Fruit fly (Drosophila melanogaster) whole organism, embryonic: ENCODE results near the gene Ubc7.

Experiments used
- Asciz ChIP-seq: fragments of 200-800 bp; sonication (Bioruptor generic); optimal IDR thresholded peaks from 2 replicates; lab custom pipeline; 2017; ENCODE audit warnings: missing biosample characterization, mild to moderate bottlenecking, missing genetic modification characterization, missing genetic modification reagents
- Atf-2 ChIP-seq: fragments of 200-800 bp; sonication (Bioruptor generic); optimal IDR thresholded peaks from 2 replicates; lab custom pipeline; 2016; ENCODE audit warnings: missing biosample characterization, missing genetic modification characterization
- Awh ChIP-seq: fragments of 200-800 bp; sonication (Bioruptor generic); IDR thresholded peaks from 2 replicates; pipeline ENCODE4, ENCODE4 v1.3.6; 2022; ENCODE audit warnings: missing biosample characterization, missing genetic modification characterization
- CG12155 ChIP-seq: fragments of 200-800 bp; sonication (Bioruptor generic); optimal IDR thresholded peaks from 3 replicates; lab custom pipeline; 2016; ENCODE audit warnings: missing biosample characterization, missing genetic modification characterization
- CG12659 ChIP-seq: fragments of 200-800 bp; sonication (Bioruptor generic); optimal IDR thresholded peaks from 3 replicates; lab custom pipeline; 2017; ENCODE audit warnings: mild to moderate bottlenecking, missing biosample characterization, missing genetic modification reagents, missing genetic modification characterization
- CG15073 ChIP-seq: fragments of 200-800 bp; sonication (Bioruptor generic); optimal IDR thresholded peaks from 2 replicates; lab custom pipeline; 2016; ENCODE audit warnings: missing biosample characterization, missing genetic modification characterization
- CG17612 ChIP-seq: fragments of 200-800 bp; sonication (Bioruptor generic); IDR thresholded peaks from 2 replicates; pipeline ENCODE4 v1.3.6; 2022; ENCODE audit warnings: missing biosample characterization, missing genetic modification characterization
- CG2199 ChIP-seq: fragments of 200-800 bp; sonication (Bioruptor generic); IDR thresholded peaks from 3 replicates; pipeline ENCODE4 v1.3.6; 2022; ENCODE audit warnings: missing biosample characterization, missing genetic modification characterization
- CG30020 ChIP-seq: fragments of 200-800 bp; optimal IDR thresholded peaks from 2 replicates; lab custom pipeline; 2019; ENCODE audit warnings: missing biosample characterization, mild to moderate bottlenecking, missing genetic modification characterization, moderate library complexity
- CG31224 ChIP-seq: fragments of 200-800 bp; sonication (Bioruptor generic); IDR thresholded peaks from 2 replicates; pipeline ENCODE4 v1.3.6; 2022; ENCODE audit warnings: missing biosample characterization, missing genetic modification characterization
- CG31365 ChIP-seq: fragments of 200-800 bp; sonication (Bioruptor generic); optimal IDR thresholded peaks from 2 replicates; lab custom pipeline; 2018; ENCODE audit warnings: missing biosample characterization, mild to moderate bottlenecking, missing genetic modification characterization
- CG4360 ChIP-seq: fragments of 200-800 bp; sonication (Bioruptor generic); IDR thresholded peaks from 2 replicates; pipeline ENCODE4 v1.3.6; 2022; ENCODE audit warnings: missing biosample characterization, missing genetic modification characterization
- CG4730 ChIP-seq: fragments of 200-800 bp; sonication (Bioruptor generic); IDR thresholded peaks from 2 replicates; pipeline ENCODE4 v1.3.6; 2022; ENCODE audit warnings: missing biosample characterization, missing genetic modification characterization
- CG6254 ChIP-seq: fragments of 200-800 bp; sonication (Bioruptor generic); optimal IDR thresholded peaks from 3 replicates; lab custom pipeline; 2017; ENCODE audit warnings: mild to moderate bottlenecking, missing biosample characterization, missing genetic modification reagents, missing genetic modification characterization
- CG7556 ChIP-seq: fragments of 200-800 bp; sonication (Bioruptor generic); optimal IDR thresholded peaks from 2 replicates; lab custom pipeline; 2017; ENCODE audit warnings: missing biosample characterization, mild to moderate bottlenecking, missing genetic modification characterization
- CG7928 ChIP-seq: fragments of 200-800 bp; sonication (Bioruptor generic); optimal IDR thresholded peaks from 2 replicates; lab custom pipeline; 2017; ENCODE audit warnings: missing biosample characterization, mild to moderate bottlenecking, missing genetic modification characterization
- CG9437 ChIP-seq: fragments of 200-800 bp; sonication (Bioruptor generic); optimal IDR thresholded peaks from 2 replicates; lab custom pipeline; 2018; ENCODE audit warnings: missing biosample characterization, mild to moderate bottlenecking, missing genetic modification characterization
- E2f1 ChIP-seq: fragments of 200-800 bp; sonication (Bioruptor generic); IDR thresholded peaks from 2 replicates; pipeline ENCODE4 v1.3.6; 2022; ENCODE audit warnings: missing biosample characterization, missing genetic modification characterization
- Hr39 ChIP-seq: fragments of >200 bp; optimal IDR thresholded peaks from 2 replicates; lab custom pipeline; 2017
- Meics ChIP-seq: fragments of 200-800 bp; sonication (Bioruptor generic); optimal IDR thresholded peaks from 2 replicates; lab custom pipeline; 2017; ENCODE audit warnings: missing biosample characterization, mild to moderate bottlenecking, missing genetic modification characterization
- Nf-YC ChIP-seq: fragments of 200-800 bp; optimal IDR thresholded peaks from 3 replicates; lab custom pipeline; 2019; ENCODE audit warnings: missing biosample characterization, mild to moderate bottlenecking, missing genetic modification characterization, moderate library complexity
- NfI ChIP-seq: fragments of 200-800 bp; sonication (Bioruptor generic); optimal IDR thresholded peaks from 3 replicates; lab custom pipeline; 2018; ENCODE audit warnings: missing biosample characterization, mild to moderate bottlenecking, missing genetic modification characterization, moderate library complexity
- Scr ChIP-seq: fragments of 200-800 bp; sonication (Bioruptor generic); IDR thresholded peaks from 2 replicates; pipeline ENCODE4 v1.3.6; 2022; ENCODE audit warnings: missing biosample characterization, missing genetic modification characterization; ENCODE audit not compliant: partially characterized antibody
- Six4 ChIP-seq: fragments of 200-800 bp; sonication (Bioruptor generic); optimal IDR thresholded peaks from 2 replicates; lab custom pipeline; 2016; ENCODE audit warnings: missing biosample characterization, missing genetic modification characterization
- Sry-δ ChIP-seq: fragments of 200-800 bp; sonication (Bioruptor generic); optimal IDR thresholded peaks from 2 replicates; lab custom pipeline; 2016; ENCODE audit warnings: missing biosample characterization, missing genetic modification characterization
- Ssrp ChIP-seq: fragments of 200-800 bp; sonication (Bioruptor generic); optimal IDR thresholded peaks from 2 replicates; lab custom pipeline; 2018; ENCODE audit warnings: missing biosample characterization, mild to moderate bottlenecking, missing genetic modification characterization, moderate library complexity
- Vsx1 ChIP-seq: fragments of 200-800 bp; sonication (Bioruptor generic); optimal IDR thresholded peaks from 2 replicates; lab custom pipeline; 2017; ENCODE audit warnings: missing biosample characterization, mild to moderate bottlenecking, missing genetic modification characterization, missing genetic modification reagents
- ase ChIP-seq: fragments of 200-800 bp; sonication (Bioruptor generic); IDR thresholded peaks from 3 replicates; pipeline ENCODE4 v1.3.6; 2022; ENCODE audit warnings: missing biosample characterization, missing genetic modification characterization
- cato ChIP-seq: fragments of 200-800 bp; sonication (Bioruptor generic); optimal IDR thresholded peaks from 2 replicates; lab custom pipeline; 2016; ENCODE audit warnings: missing biosample characterization, missing genetic modification characterization, borderline replicate concordance
- ci ChIP-seq: fragments of 200-800 bp; sonication (Bioruptor generic); IDR thresholded peaks from 3 replicates; pipeline ENCODE4 v1.3.6; 2022; ENCODE audit warnings: missing biosample characterization, missing genetic modification characterization
- dimm ChIP-seq: fragments of 200-800 bp; sonication (Bioruptor generic); IDR thresholded peaks from 2 replicates; pipeline ENCODE4 v1.3.6; 2022; ENCODE audit warnings: missing biosample characterization, missing genetic modification characterization
- disco-r ChIP-seq: fragments of 200-800 bp; sonication (Bioruptor generic); optimal IDR thresholded peaks from 2 replicates; lab custom pipeline; 2016; ENCODE audit warnings: missing biosample characterization, missing genetic modification characterization
- exex ChIP-seq: fragments of 200-800 bp; sonication (Bioruptor generic); optimal IDR thresholded peaks from 4 replicates; lab custom pipeline; 2018; ENCODE audit warnings: missing biosample characterization, mild to moderate bottlenecking, missing genetic modification characterization, moderate library complexity
- gem ChIP-seq: fragments of 200-800 bp; sonication (Bioruptor generic); optimal IDR thresholded peaks from 2 replicates; lab custom pipeline; 2019; ENCODE audit warnings: missing biosample characterization, mild to moderate bottlenecking, missing genetic modification characterization, moderate library complexity
- gro ChIP-seq: fragments of 200-800 bp; sonication (Bioruptor generic); optimal IDR thresholded peaks from 2 replicates; lab custom pipeline; 2016; ENCODE audit warnings: missing biosample characterization, missing genetic modification characterization
- gt ChIP-seq: fragments of 200-800 bp; sonication (Bioruptor generic); IDR thresholded peaks from 2 replicates; pipeline ENCODE4 v1.3.6; 2022; ENCODE audit warnings: missing biosample characterization, missing genetic modification characterization
- jigr1 ChIP-seq: fragments of 200-800 bp; sonication (Bioruptor generic); IDR thresholded peaks from 3 replicates; pipeline ENCODE4 v1.3.6; 2022; ENCODE audit warnings: missing biosample characterization, missing genetic modification characterization
- mld ChIP-seq: fragments of 200-800 bp; sonication (Bioruptor generic); IDR thresholded peaks from 3 replicates; pipeline ENCODE4 v1.3.6; 2022; ENCODE audit warnings: missing biosample characterization, missing genetic modification characterization; ENCODE audit not compliant: partially characterized antibody
- repo ChIP-seq: fragments of 200-800 bp; sonication (Bioruptor generic); optimal IDR thresholded peaks from 2 replicates; lab custom pipeline; 2016; ENCODE audit warnings: missing biosample characterization, missing genetic modification characterization
- sens-2 ChIP-seq: fragments of 200-800 bp; sonication (Bioruptor generic); IDR thresholded peaks from 2 replicates; pipeline ENCODE4 v1.3.6; 2022; ENCODE audit warnings: missing biosample characterization, missing genetic modification characterization
- shn ChIP-seq: fragments of 200-800 bp; sonication (Bioruptor generic); optimal IDR thresholded peaks from 3 replicates; lab custom pipeline; 2016; ENCODE audit warnings: missing biosample characterization, missing genetic modification characterization
- sima ChIP-seq: fragments of 200-800 bp; sonication (Bioruptor generic); optimal IDR thresholded peaks from 2 replicates; lab custom pipeline; 2016; ENCODE audit warnings: missing biosample characterization, missing genetic modification characterization
- slou ChIP-seq: fragments of 200-800 bp; sonication (Bioruptor generic); optimal IDR thresholded peaks from 3 replicates; lab custom pipeline; 2016; ENCODE audit warnings: missing biosample characterization, missing genetic modification characterization
- slp2 ChIP-seq: fragments of 200-800 bp; sonication (Bioruptor generic); optimal IDR thresholded peaks from 2 replicates; lab custom pipeline; 2016; ENCODE audit warnings: missing biosample characterization, missing genetic modification characterization
- sna ChIP-seq: fragments of 200-800 bp; sonication (Bioruptor generic); IDR thresholded peaks from 2 replicates; pipeline ENCODE4 v1.3.6; 2022; ENCODE audit warnings: missing biosample characterization, missing genetic modification characterization; ENCODE audit not compliant: partially characterized antibody
- tap ChIP-seq: fragments of 200-800 bp; optimal IDR thresholded peaks from 3 replicates; lab custom pipeline; 2019; ENCODE audit warnings: missing biosample characterization, mild to moderate bottlenecking, missing genetic modification characterization, moderate library complexity
- tll ChIP-seq, 2 experiments: fragments of 200-800 bp in 1 of 2; fragments of >200 bp in 1 of 2; sonication (Bioruptor generic) in 1 of 2; optimal IDR thresholded peaks; 2 replicates each; lab custom pipeline; 2017 to 2019; ENCODE audit warnings: missing biosample characterization in 2 of 2, missing genetic modification characterization in 2 of 2, mild to moderate bottlenecking in 1 of 2, moderate library complexity in 1 of 2
- toy ChIP-seq: fragments of 200-800 bp; sonication (Bioruptor generic); IDR thresholded peaks from 2 replicates; pipeline ENCODE4 v1.3.6; 2022; ENCODE audit warnings: missing biosample characterization, missing genetic modification characterization
- ttk ChIP-seq: fragments of 200-800 bp; sonication (Bioruptor generic); IDR thresholded peaks from 2 replicates; pipeline ENCODE4 v2.1.2; 2022; ENCODE audit warnings: missing biosample characterization, missing genetic modification characterization
- tx ChIP-seq: fragments of 200-800 bp; sonication (Bioruptor generic); optimal IDR thresholded peaks from 2 replicates; lab custom pipeline; 2016; ENCODE audit warnings: missing biosample characterization, missing genetic modification characterization
- yki ChIP-seq: fragments of >200 bp; optimal IDR thresholded peaks from 3 replicates; lab custom pipeline; 2018
- zf30C ChIP-seq: fragments of 200-800 bp; sonication (Bioruptor generic); optimal IDR thresholded peaks from 3 replicates; lab custom pipeline; 2018; ENCODE audit warnings: missing biosample characterization, mild to moderate bottlenecking, missing genetic modification characterization

The Ubc7 gene

dm6 chrX:16598978-16599664, 5.6 kb downstream of the Ubc7 start, which contains the start of the genes CG9784 and Nup153 (continued):
- TF ChIP-seq mld (GFP tag; lab: Robert Waterston, UW) (peak; percentile 93), toy (no peak), E2f1 (GFP tag; lab: Robert Waterston, UW) (no peak), slou (GFP tag; lab: Kevin White, UChicago) (no peak), disco-r (no peak), CG4730 (GFP tag; lab: Robert Waterston, UW) (no peak), jigr1 (GFP tag; lab: Robert Waterston, UW) (no peak), NfI (GFP tag; lab: Kevin White, UChicago) (no peak), CG12155 (peak; percentile 95), Hr39 (no peak), dimm (no peak), repo (GFP tag; lab: Kevin White, UChicago) (no peak), CG7556 (GFP tag; lab: Kevin White, UChicago) (no peak), CG6254 (no peak), gro (no peak), Meics (GFP tag; lab: Kevin White, UChicago) (no peak), Atf-2 (GFP tag; lab: Kevin White, UChicago) (no peak), yki (lab: Kevin White, UChicago) (no peak), Ssrp (tag; lab: Kevin White, UChicago) (no peak), Awh (GFP tag; lab: Robert Waterston, UW) (no peak), gt (no peak), zf30C (GFP tag; lab: Kevin White, UChicago) (no peak), CG31224 (GFP tag; lab: Robert Waterston, UW) (no peak), tap (tag; lab: Kevin White, UChicago) (no peak), CG30020 (tag; lab: Kevin White, UChicago) (no peak), slp2 (GFP tag; lab: Kevin White, UChicago) (no peak), shn (GFP tag; lab: Kevin White, UChicago) (no peak), CG17612 (GFP tag; lab: Robert Waterston, UW) (no peak), tll (GFP tag; optimal IDR thresholded peaks at IDR 0.05; lab: Kevin White, UChicago) (no peak), sens-2 (0 out of 2 replicates have a peak, but pooled peaks have one; percentile 18), Vsx1 (GFP tag; lab: Kevin White, UChicago) (no peak), sima (GFP tag; lab: Kevin White, UChicago) (no peak), CG4360 (GFP tag; lab: Robert Waterston, UW) (no peak), Six4 (no peak), Asciz (GFP tag; lab: Kevin White, UChicago) (no peak), Nf-YC (peak; percentile 48), CG2199 (GFP tag; lab: Robert Waterston, UW) (no peak), cato (GFP tag; lab: Kevin White, UChicago) (no peak), exex (tag; lab: Kevin White, UChicago) (no peak), ci (GFP tag; lab: Robert Waterston, UW) (0 out of 3 replicates have a peak, but pooled peaks have one; percentile 8), ase (GFP tag; lab: Robert Waterston, UW) (no peak), CG12659 (GFP tag; lab: Kevin White, UChicago) (no peak), sna (GFP tag; lab: Robert Waterston, UW) (peak; percentile 87), Scr (GFP tag; lab: Robert Waterston, UW) (peak; percentile 94), CG31365 (tag; lab: Kevin White, UChicago) (no peak), ttk (GFP tag; lab: Robert Waterston, UW) (no peak), gem (tag; lab: Kevin White, UChicago) (no peak), Sry-δ (GFP tag; lab: Kevin White, UChicago) (peak; percentile 84), CG9437 (GFP tag; lab: Kevin White, UChicago) (no peak), tx (GFP tag; lab: Kevin White, UChicago) (no peak), CG15073 (GFP tag; lab: Kevin White, UChicago) (no peak), CG7928 (GFP tag; lab: Kevin White, UChicago) (no peak)
